Fruit fly (Drosophila melanogaster): ENCODE measurements around the gene eff.

dm6 chr3R:14740253-14740522 is 931 bp downstream of the eff start:
- TF ChIP-seq CG11902 (GFP tag; optimal IDR thresholded peaks at IDR 0.05): no peak
- TF ChIP-seq Sox14 (GFP tag; optimal IDR thresholded peaks at IDR 0.05): no peak
- TF ChIP-seq CG32006 (GFP tag; optimal IDR thresholded peaks at IDR 0.05): no peak
- TF ChIP-seq fkh (GFP tag; optimal IDR thresholded peaks at IDR 0.05): no peak
- no peak for TF ChIP-seq esn (GFP tag; optimal IDR thresholded peaks at IDR 0.05)
- no peak for TF ChIP-seq CG34406 (GFP tag; optimal IDR thresholded peaks at IDR 0.05)
- no peak for TF ChIP-seq Gug (GFP tag; IDR thresholded peaks at IDR 0.05)
- TF ChIP-seq Eip78C (GFP tag): no peak
